Worm (Caenorhabditis elegans) whole organism, young adult: ENCODE data around the gene C04G6.13.

Source experiments
- B0019.2 ChIP-seq: fragments of 200-800 bp; sonication (Bioruptor generic); conservative IDR thresholded peaks from 2 replicates; pipeline ENCODE4 v1.3.6; 2022; ENCODE audit warnings: missing genetic modification reagents, missing genetic modification characterization, missing compliant biosample characterization
- D2030.7 ChIP-seq: fragments of 200-800 bp; sonication (Bioruptor generic); IDR thresholded peaks from 2 replicates; pipeline ENCODE4 v1.3.6; 2022; ENCODE audit warnings: missing genetic modification reagents, missing genetic modification characterization, missing compliant biosample characterization
- F22D6.2 ChIP-seq: sonication (generic microtip); optimal IDR thresholded peaks from 2 replicates; lab custom pipeline; 2016; ENCODE audit warnings: mild to moderate bottlenecking, missing genetic modification characterization, missing compliant biosample characterization
- F39B2.1 ChIP-seq: fragments of 200-800 bp; sonication (Bioruptor generic); IDR thresholded peaks from 2 replicates; pipeline ENCODE4 v1.3.6; 2022; ENCODE audit warnings: missing genetic modification reagents, missing genetic modification characterization, missing compliant biosample characterization
- F57C9.4 ChIP-seq: sonication (generic microtip); optimal IDR thresholded peaks from 2 replicates; lab custom pipeline; 2017; ENCODE audit warnings: mild to moderate bottlenecking, missing genetic modification characterization, missing compliant biosample characterization
- K11D2.4 ChIP-seq: fragments of 200-800 bp; sonication (Bioruptor generic); IDR thresholded peaks from 2 replicates; pipeline ENCODE4 v1.3.6; 2022; ENCODE audit warnings: missing genetic modification reagents, missing genetic modification characterization, missing compliant biosample characterization
- T26A5.8 ChIP-seq: sonication (generic microtip); optimal IDR thresholded peaks from 2 replicates; lab custom pipeline; 2016; ENCODE audit warnings: missing genetic modification characterization, missing compliant biosample characterization
- Y53F4B.3 ChIP-seq: fragments of 200-800 bp; sonication (Bioruptor generic); IDR thresholded peaks from 2 replicates; pipeline ENCODE4 v1.3.6; 2022; ENCODE audit warnings: missing genetic modification reagents, missing genetic modification characterization, missing compliant biosample characterization
- aptf-3 ChIP-seq: fragments of 200-800 bp; sonication (Bioruptor generic); IDR thresholded peaks from 2 replicates; pipeline ENCODE4 v1.3.6; 2022; ENCODE audit warnings: missing genetic modification characterization, missing compliant biosample characterization
- attf-6 ChIP-seq: fragments of 200-800 bp; sonication (Bioruptor generic); IDR thresholded peaks from 2 replicates; pipeline ENCODE4 v1.3.6; 2022; ENCODE audit warnings: missing genetic modification reagents, missing genetic modification characterization, missing compliant biosample characterization
- bed-1 ChIP-seq: fragments of 200-800 bp; sonication (Bioruptor generic); IDR thresholded peaks from 2 replicates; pipeline ENCODE4 v1.3.6; 2022; ENCODE audit warnings: missing genetic modification reagents, missing genetic modification characterization, missing compliant biosample characterization
- cebp-2 ChIP-seq: fragments of 200-800 bp; sonication (Bioruptor generic); IDR thresholded peaks from 2 replicates; pipeline ENCODE4 v1.3.6; 2022; ENCODE audit warnings: missing genetic modification characterization, missing compliant biosample characterization
- ceh-79 ChIP-seq: sonication (generic microtip); optimal IDR thresholded peaks from 2 replicates; lab custom pipeline; 2017; ENCODE audit warnings: mild to moderate bottlenecking, missing genetic modification characterization, missing compliant biosample characterization
- ceh-91 ChIP-seq: fragments of 200-800 bp; sonication (Bioruptor generic); IDR thresholded peaks from 2 replicates; pipeline ENCODE4 v1.3.6; 2022; ENCODE audit warnings: missing genetic modification reagents, missing genetic modification characterization, missing compliant biosample characterization
- die-1 ChIP-seq: sonication (generic microtip); optimal IDR thresholded peaks from 2 replicates; lab custom pipeline; 2016; ENCODE audit warnings: missing genotype, mild to moderate bottlenecking, missing genetic modification characterization, missing compliant biosample characterization
- dox-1 ChIP-seq: fragments of 200-800 bp; sonication (Bioruptor generic); IDR thresholded peaks from 2 replicates; pipeline ENCODE4 v1.3.6; 2022; ENCODE audit warnings: missing genetic modification reagents, missing genetic modification characterization, missing compliant biosample characterization
- efl-1 ChIP-seq: fragments of 150-350 bp; optimal IDR thresholded peaks from 2 replicates; lab custom pipeline; 2014; ENCODE audit warnings: missing biosample characterization, missing genetic modification reagents, missing genetic modification characterization
- him-1 ChIP-seq: sonication (generic microtip); optimal IDR thresholded peaks from 2 replicates; lab custom pipeline; 2016; ENCODE audit warnings: missing genotype, missing genetic modification reagents, missing genetic modification characterization, missing compliant biosample characterization
- hlh-26 ChIP-seq: fragments of 200-800 bp; sonication (Bioruptor generic); conservative IDR thresholded peaks from 2 replicates; pipeline ENCODE4 v1.3.6; 2022; ENCODE audit warnings: missing genetic modification reagents, missing genetic modification characterization, missing compliant biosample characterization
- hmg-20 ChIP-seq: fragments of 200-800 bp; sonication (Bioruptor generic); IDR thresholded peaks from 2 replicates; pipeline ENCODE4 v1.3.6; 2022; ENCODE audit warnings: missing genetic modification reagents, missing genetic modification characterization, missing compliant biosample characterization
- let-526 ChIP-seq: fragments of 200-800 bp; sonication (Bioruptor generic); IDR thresholded peaks from 2 replicates; pipeline ENCODE4 v1.3.6; 2022; ENCODE audit warnings: missing genetic modification reagents, missing genetic modification characterization, missing compliant biosample characterization
- lin-40 ChIP-seq: sonication (generic microtip); optimal IDR thresholded peaks from 2 replicates; lab custom pipeline; 2016; ENCODE audit warnings: missing genetic modification characterization, mild to moderate bottlenecking, missing compliant biosample characterization, missing genotype, missing genetic modification reagents
- lsy-27 ChIP-seq: sonication (generic microtip); optimal IDR thresholded peaks from 2 replicates; lab custom pipeline; 2017; ENCODE audit warnings: missing genetic modification characterization, mild to moderate bottlenecking, missing compliant biosample characterization, antibody characterized with exemption, missing genotype, borderline replicate concordance; ENCODE audit not compliant: insufficient read depth
- madf-6 ChIP-seq: fragments of 200-800 bp; sonication (Bioruptor generic); IDR thresholded peaks from 2 replicates; pipeline ENCODE4 v1.3.6; 2022; ENCODE audit warnings: missing genetic modification reagents, missing genetic modification characterization, missing compliant biosample characterization
- mcd-1 ChIP-seq: fragments of 200-800 bp; sonication (Bioruptor generic); IDR thresholded peaks from 2 replicates; pipeline ENCODE4 v1.3.6; 2022; ENCODE audit warnings: missing genetic modification reagents, missing genetic modification characterization, missing compliant biosample characterization
- mes-4 ChIP-seq: sonication (generic microtip); optimal IDR thresholded peaks from 2 replicates; lab custom pipeline; 2016; ENCODE audit warnings: missing genotype, missing genetic modification characterization, missing compliant biosample characterization
- mxl-1 ChIP-seq: sonication (generic microtip); optimal IDR thresholded peaks from 2 replicates; lab custom pipeline; 2016; ENCODE audit warnings: missing genetic modification characterization, missing compliant biosample characterization
- nfya-1 ChIP-seq: sonication (generic microtip); optimal IDR thresholded peaks from 2 replicates; lab custom pipeline; 2017; ENCODE audit warnings: antibody characterized with exemption, missing compliant biosample characterization, missing genetic modification characterization, borderline replicate concordance; ENCODE audit not compliant: insufficient read depth
- pbrm-1 ChIP-seq: fragments of 200-800 bp; sonication (Bioruptor generic); IDR thresholded peaks from 2 replicates; pipeline ENCODE4 v1.3.6; 2022; ENCODE audit warnings: missing genetic modification reagents, missing genetic modification characterization, missing compliant biosample characterization
- pha-4 ChIP-seq: fragments of 150-350 bp; sonication (generic microtip); optimal IDR thresholded peaks from 2 replicates; lab custom pipeline; 2014; ENCODE audit warnings: missing biosample characterization, missing genetic modification reagents, missing genetic modification characterization
- rpc-1 ChIP-seq, 2 experiments: fragments of 150-350 bp in 1 of 2; sonication (generic microtip) in 1 of 2; optimal IDR thresholded peaks; 2 replicates each; lab custom pipeline; 2014 to 2018; ENCODE audit warnings: missing biosample characterization in 1 of 2, missing genetic modification characterization in 1 of 2, missing genetic modification reagents in 1 of 2, missing genotype in 1 of 2
- snpc-1.1 ChIP-seq: sonication (generic microtip); optimal IDR thresholded peaks from 2 replicates; lab custom pipeline; 2017; ENCODE audit warnings: missing genetic modification characterization, mild to moderate bottlenecking, missing compliant biosample characterization, antibody characterized with exemption, moderate library complexity, missing genotype, missing genetic modification reagents; ENCODE audit not compliant: insufficient read depth
- sptf-2 ChIP-seq: fragments of 200-800 bp; sonication (Bioruptor generic); optimal IDR thresholded peaks from 2 replicates; lab custom pipeline; 2018; ENCODE audit warnings: mild to moderate bottlenecking, missing genetic modification characterization, missing compliant biosample characterization
- tbx-9 ChIP-seq: sonication (generic microtip); optimal IDR thresholded peaks from 2 replicates; lab custom pipeline; 2016; ENCODE audit warnings: borderline replicate concordance, missing genetic modification characterization, inconsistent platforms, missing compliant biosample characterization
- tlf-1 ChIP-seq: fragments of 200-800 bp; sonication (Bioruptor generic); optimal IDR thresholded peaks from 2 replicates; lab custom pipeline; 2018; ENCODE audit warnings: mild to moderate bottlenecking, missing genetic modification characterization, missing compliant biosample characterization
- unc-62 ChIP-seq: fragments of 150-350 bp; optimal IDR thresholded peaks from 2 replicates; lab custom pipeline; 2014; ENCODE audit warnings: missing biosample characterization, missing genetic modification reagents, missing genetic modification characterization
- ztf-22 ChIP-seq: fragments of 200-800 bp; sonication (Bioruptor generic); optimal IDR thresholded peaks from 2 replicates; lab custom pipeline; 2018; ENCODE audit warnings: mild to moderate bottlenecking, missing genetic modification characterization, moderate library complexity, missing compliant biosample characterization
- ztf-28 ChIP-seq: fragments of 200-800 bp; sonication (Bioruptor generic); IDR thresholded peaks from 2 replicates; pipeline ENCODE4 v1.3.6; 2022; ENCODE audit warnings: missing genetic modification reagents, missing genetic modification characterization, missing compliant biosample characterization
- ztf-3 ChIP-seq: fragments of 200-800 bp; sonication (Bioruptor generic); optimal IDR thresholded peaks from 2 replicates; lab custom pipeline; 2018; ENCODE audit warnings: mild to moderate bottlenecking, missing genetic modification characterization, missing compliant biosample characterization

C04G6.13 gene

DNA sequence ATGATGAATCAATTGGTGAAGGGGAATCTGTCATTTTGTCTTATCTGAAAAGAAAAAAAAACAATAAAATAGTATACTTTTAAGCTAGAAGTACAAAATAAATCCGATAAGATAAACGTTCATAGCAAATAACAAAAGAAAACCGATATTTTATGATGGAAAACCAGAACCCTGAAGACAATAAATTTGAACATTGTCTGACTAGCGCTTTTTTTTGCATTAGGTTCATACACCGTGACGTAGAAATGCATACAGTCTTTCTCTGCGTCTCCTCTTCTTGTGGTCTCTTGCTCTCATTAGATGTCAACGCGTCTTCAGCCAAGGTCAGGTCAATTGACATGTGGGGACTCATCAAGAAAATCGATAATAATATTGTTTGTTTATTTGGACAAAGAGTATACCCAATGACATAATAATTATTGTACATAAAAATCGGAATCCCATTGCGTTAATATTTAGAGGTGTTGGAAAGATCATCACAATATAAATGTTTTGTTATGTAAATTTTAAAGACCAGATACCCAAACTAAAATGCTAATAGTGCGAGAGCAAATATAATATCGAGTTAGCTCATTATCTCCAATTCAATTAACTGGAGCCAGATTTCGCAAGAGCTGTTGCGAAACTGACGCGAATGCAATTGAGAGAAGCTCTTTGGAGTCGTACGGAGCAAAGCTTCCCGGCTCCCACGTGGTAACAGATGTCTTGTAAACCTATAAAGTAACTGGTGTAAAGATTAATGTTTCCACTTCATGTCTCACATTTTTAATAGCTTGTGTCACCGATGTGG lies 12.7 kb upstream of the C04G6.13 start, which contains the start of gene dsh-2 (continued):
- TF ChIP-seq ztf-28 (GFP tag; lab: Robert Waterston, UW) (no peak), snpc-1.1 (no peak), F22D6.2 (tag; lab: Kevin White, UChicago) (no peak), attf-6 (GFP tag; lab: Robert Waterston, UW) (no peak), lin-40 (tag; lab: Kevin White, UChicago) (peak; percentile 33), rpc-1 (optimal IDR thresholded peaks at IDR 0.05; lab: Kevin White, UChicago) (no peak), rpc-1 (tag; optimal IDR thresholded peaks at IDR 0.05; lab: Kevin White, UChicago) (no peak), F39B2.1 (no peak), D2030.7 (GFP tag; lab: Robert Waterston, UW) (peak; percentile 44), mcd-1 (GFP tag; lab: Robert Waterston, UW) (peak; percentile 50), pha-4 (no peak), efl-1 (GFP tag; lab: Kevin White, UChicago) (peak; percentile 18), bed-1 (GFP tag; lab: Robert Waterston, UW) (no peak)

ce11 chrII:5083341-5083740 lies 10.7 kb upstream of the C04G6.13 start, which contains the start of gene C04G6.4:
Gene C04G6.4, minus strand, starts transcription at chrII:5083441.
- TF ChIP-seq tlf-1 (GFP tag; lab: Kevin White, UChicago), result no peak
- TF ChIP-seq him-1 (tag; lab: Kevin White, UChicago), result no peak
- no peak for TF ChIP-seq let-526
- TF ChIP-seq hlh-26 (GFP tag; lab: Robert Waterston, UW), result no peak
- TF ChIP-seq die-1, result no peak
- no peak for TF ChIP-seq F22D6.2 (tag; lab: Kevin White, UChicago)

- no peak for TF ChIP-seq hmg-20
- TF ChIP-seq ceh-79 (tag; lab: Kevin White, UChicago), result no peak
- TF ChIP-seq T26A5.8, result no peak
- no peak for TF ChIP-seq ztf-22 (GFP tag; lab: Kevin White, UChicago)
- TF ChIP-seq D2030.7 (GFP tag; lab: Robert Waterston, UW), result no peak
- TF ChIP-seq B0019.2 (GFP tag; lab: Robert Waterston, UW), result no peak
- TF ChIP-seq dox-1, result no peak
- no peak for TF ChIP-seq mxl-1
- TF ChIP-seq F57C9.4, result no peak
- TF ChIP-seq unc-62 (GFP tag; lab: Kevin White, UChicago), result no peak
- TF ChIP-seq let-526, result no peak
- no peak for TF ChIP-seq sptf-2
- TF ChIP-seq aptf-3 (GFP tag; lab: Robert Waterston, UW), result no peak
- no peak for TF ChIP-seq mes-4 (tag; lab: Kevin White, UChicago)
- TF ChIP-seq Y53F4B.3 (GFP tag; lab: Robert Waterston, UW), result no peak
Measured at ce11 chrII:5084225-5084624, 9.8 kb upstream of the C04G6.13 start.

DNA sequence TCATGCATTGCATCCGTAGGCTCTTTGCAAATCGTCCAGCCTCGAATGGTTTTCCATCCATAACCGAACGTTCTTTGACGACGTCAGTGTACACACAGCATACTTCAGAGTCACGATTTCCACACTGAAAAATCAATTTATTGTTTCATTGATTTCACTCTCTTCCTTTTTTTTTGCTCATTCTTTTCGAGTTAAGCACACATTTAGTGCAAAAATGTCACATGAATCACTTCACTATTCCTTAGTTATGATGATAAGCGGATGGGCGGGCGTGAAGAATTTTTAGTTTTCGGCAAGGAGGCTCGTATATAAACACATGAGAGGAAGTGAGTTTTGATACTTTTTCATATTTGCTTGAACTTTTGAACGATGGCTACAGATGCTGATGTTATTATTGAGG lies 8.6 kb upstream of the C04G6.13 start, which contains the start of gene txt-9:
Gene txt-9 (plus strand): TSS at position 336 of the 400 bp plus-strand sequence.
- TF ChIP-seq tbx-9 (no peak), ceh-91 (GFP tag; lab: Robert Waterston, UW) (no peak)

- no peak for TF ChIP-seq nfya-1 (tag; lab: Kevin White, UChicago)
- no peak for TF ChIP-seq lsy-27 (tag; lab: Kevin White, UChicago)
- no peak for TF ChIP-seq cebp-2 (GFP tag; lab: Robert Waterston, UW)
- TF ChIP-seq pbrm-1 (GFP tag; lab: Robert Waterston, UW), result no peak
- TF ChIP-seq F22D6.2 (tag; lab: Kevin White, UChicago), result no peak
- TF ChIP-seq die-1, result no peak
- no peak for TF ChIP-seq K11D2.4 (GFP tag; lab: Robert Waterston, UW)
- no peak for TF ChIP-seq madf-6 (GFP tag; lab: Robert Waterston, UW)
- no peak for TF ChIP-seq ztf-3 (GFP tag; lab: Kevin White, UChicago)
Measured at ce11 chrII:5086143-5086542, 7.9 kb upstream of the C04G6.13 start.
